Fruit fly (Drosophila melanogaster): ENCODE measurements around the gene Brms1.
A peak's percentile ranks its signal among the peaks of the same experiment; 100 is the strongest.

dm6 chrX:12923258-12923901, 14.0 kb upstream of the Brms1 start:
- TF ChIP-seq Hr39 (GFP tag; optimal IDR thresholded peaks at IDR 0.05) = no peak
- TF ChIP-seq CG32006 (GFP tag; optimal IDR thresholded peaks at IDR 0.05) = no peak
- TF ChIP-seq CG16779 (tag; optimal IDR thresholded peaks at IDR 0.05) = no peak
- peak; percentile 3 for TF ChIP-seq lz (GFP tag; optimal IDR thresholded peaks at IDR 0.05)
- no peak for TF ChIP-seq CG8119 (GFP tag; IDR thresholded peaks at IDR 0.05)
- TF ChIP-seq CG10669 (GFP tag; optimal IDR thresholded peaks at IDR 0.05) = no peak
- peak; percentile 1 for TF ChIP-seq Sox14 (GFP tag; optimal IDR thresholded peaks at IDR 0.05)
- TF ChIP-seq CG11762 (GFP tag; optimal IDR thresholded peaks at IDR 0.05; ENCODE audit: insufficient read depth) = no peak
- no peak for TF ChIP-seq CG6854 (GFP tag; optimal IDR thresholded peaks at IDR 0.05)
- no peak for TF ChIP-seq achi (GFP tag; optimal IDR thresholded peaks at IDR 0.05)
- no peak for TF ChIP-seq CG34406 (GFP tag; optimal IDR thresholded peaks at IDR 0.05)
- peak; percentile 68 for TF ChIP-seq svp (GFP tag)
- TF ChIP-seq Hr4 (GFP tag; optimal IDR thresholded peaks at IDR 0.05) = no peak

Data from whole organism, prepupa.